ENCODE assay signal across 3 worm cellular contexts in the genomic region with DNA sequence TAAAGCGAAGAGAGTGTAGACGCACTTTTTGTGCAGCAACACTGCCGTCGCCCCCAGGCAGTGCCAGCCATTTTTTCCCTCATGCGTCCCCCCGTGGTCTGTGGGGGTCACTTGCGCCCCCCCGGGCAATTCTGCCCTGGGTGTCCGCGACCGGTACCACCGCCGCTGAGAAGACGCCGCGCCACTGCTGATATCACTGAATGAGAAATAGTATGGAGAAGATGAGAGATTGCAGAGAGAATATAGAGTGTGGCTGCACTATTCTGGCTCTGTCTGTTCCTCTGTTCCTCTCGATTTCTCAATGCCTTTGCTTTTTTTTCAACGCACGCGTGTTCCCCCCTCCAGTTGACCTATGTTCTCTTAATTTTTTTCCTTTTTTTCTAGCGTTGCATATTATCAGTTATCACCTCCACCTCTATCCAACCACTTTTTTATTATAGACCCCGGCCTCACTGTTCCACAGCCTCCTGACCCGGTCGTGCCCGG.
TF ChIP-seq lines count a peak whose summit lies in the region.

A gene (plus strand): TSS at position 436 of the 486 bp plus-strand sequence.

TF ChIP-seq in whole organism, L3 larva, 47 proteins besides CTCF, POLR2A, EP300 and RAD21 (continued from another document):
- TF ChIP-seq lin-39 (tag; optimal IDR thresholded peaks at IDR 0.05; lab: Kevin White, UChicago), result peak; percentile 77
- peak; percentile 87 for TF ChIP-seq hmg-11 (tag; optimal IDR thresholded peaks at IDR 0.05; lab: Kevin White, UChicago)
- TF ChIP-seq fos-1 (tag; optimal IDR thresholded peaks at IDR 0.05; lab: Kevin White, UChicago), result no peak
- TF ChIP-seq nhr-237 (tag; optimal IDR thresholded peaks at IDR 0.05; lab: Kevin White, UChicago), result no peak
- no peak for TF ChIP-seq nhr-12 (tag; optimal IDR thresholded peaks at IDR 0.05; lab: Kevin White, UChicago)
- no peak for TF ChIP-seq nhr-11 (tag; optimal IDR thresholded peaks at IDR 0.05; lab: Kevin White, UChicago)
- peak in 1 of 3 experiments; percentile 34 for TF ChIP-seq elt-3 (tag; optimal IDR thresholded peaks at IDR 0.05; lab: Kevin White, UChicago)
- peak; percentile 9 for TF ChIP-seq mdl-1 (tag; optimal IDR thresholded peaks at IDR 0.05; lab: Kevin White, UChicago)

TF ChIP-seq in whole organism, L4 larva, 104 proteins besides CTCF, POLR2A, EP300 and RAD21 (continued from another document):
- TF ChIP-seq vab-7 (GFP tag; IDR thresholded peaks at IDR 0.05; lab: Robert Waterston, UW) (0 out of 2 replicates have a peak, but pooled peaks have one; percentile 20), daf-16 (GFP tag; optimal IDR thresholded peaks at IDR 0.05; lab: Kevin White, UChicago) (peak in 1 of 2 experiments; percentile 26), daf-16 (tag; optimal IDR thresholded peaks at IDR 0.05; lab: Kevin White, UChicago) (peak; percentile 40), T20F7.1 (GFP tag; optimal IDR thresholded peaks at IDR 0.05; lab: Kevin White, UChicago) (no peak), fkh-10 (GFP tag; optimal IDR thresholded peaks at IDR 0.05; lab: Kevin White, UChicago) (no peak), mdt-29 (GFP tag; IDR thresholded peaks at IDR 0.05; lab: Robert Waterston, UW) (no peak), zag-1 (tag; optimal IDR thresholded peaks at IDR 0.05; lab: Kevin White, UChicago) (no peak), zfp-3 (GFP tag; conservative IDR thresholded peaks at IDR 0.05; lab: Robert Waterston, UW) (no peak), attf-4 (tag; optimal IDR thresholded peaks at IDR 0.05; lab: Kevin White, UChicago) (no peak), mes-2 (tag; optimal IDR thresholded peaks at IDR 0.05; lab: Kevin White, UChicago; ENCODE audit: poor library complexity, severe bottlenecking) (peak; percentile 55), lin-38 (GFP tag; IDR thresholded peaks at IDR 0.05; lab: Robert Waterston, UW) (0 out of 2 replicates have a peak, but pooled peaks have one; percentile 19), mdl-1 (tag; optimal IDR thresholded peaks at IDR 0.05; lab: Kevin White, UChicago) (peak; percentile 14 to 80), nhr-25 (tag; optimal IDR thresholded peaks at IDR 0.05; lab: Kevin White, UChicago; ENCODE audit: borderline replicate concordance, insufficient read depth) (peak; percentile 85), mep-1 (tag; optimal IDR thresholded peaks at IDR 0.05; lab: Kevin White, UChicago) (peak; percentile 64), pqm-1 (tag; optimal IDR thresholded peaks at IDR 0.05; lab: Kevin White, UChicago) (peak; percentile 15), hlh-30 (tag; optimal IDR thresholded peaks at IDR 0.05; lab: Kevin White, UChicago; ENCODE audit: insufficient read depth) (peak; percentile 85), set-16 (GFP tag; IDR thresholded peaks at IDR 0.05; lab: Robert Waterston, UW) (peak; percentile 98), dve-1 (tag; optimal IDR thresholded peaks at IDR 0.05; lab: Kevin White, UChicago; ENCODE audit: insufficient read depth) (peak; percentile 67), lim-7 (GFP tag; IDR thresholded peaks at IDR 0.05; lab: Robert Waterston, UW) (0 out of 2 replicates have a peak, but pooled peaks have one; percentile 7), saeg-2 (GFP tag; IDR thresholded peaks at IDR 0.05; lab: Robert Waterston, UW) (no peak), tra-1 (GFP tag; IDR thresholded peaks at IDR 0.05; lab: Robert Waterston, UW) (no peak), nhr-48 (tag; optimal IDR thresholded peaks at IDR 0.05; lab: Kevin White, UChicago) (peak; percentile 20), hlh-11 (tag; optimal IDR thresholded peaks at IDR 0.05; lab: Kevin White, UChicago) (peak; percentile 90), hmg-1.1 (GFP tag; IDR thresholded peaks at IDR 0.05; lab: Robert Waterston, UW) (peak; percentile 78), ctbp-1 (GFP tag; IDR thresholded peaks at IDR 0.05; lab: Robert Waterston, UW) (0 out of 2 replicates have a peak, but pooled peaks have one; percentile 41), ceh-20 (GFP tag; IDR thresholded peaks at IDR 0.05; lab: Robert Waterston, UW) (peak; percentile 46; the same call in 1 of the 2 replicates), F44E2.7 (GFP tag; IDR thresholded peaks at IDR 0.05; lab: Robert Waterston, UW) (0 out of 2 replicates have a peak, but pooled peaks have one; percentile 19), lsy-2 (tag; optimal IDR thresholded peaks at IDR 0.05; lab: Kevin White, UChicago) (peak in 1 of 2 experiments; percentile 53), zfp-2 (tag; optimal IDR thresholded peaks at IDR 0.05; lab: Kevin White, UChicago) (no peak), nhr-102 (tag; optimal IDR thresholded peaks at IDR 0.05; lab: Kevin White, UChicago) (peak; percentile 17), ceh-44 (GFP tag; IDR thresholded peaks at IDR 0.05; lab: Robert Waterston, UW) (no peak), ceh-32 (tag; optimal IDR thresholded peaks at IDR 0.05; lab: Kevin White, UChicago; ENCODE audit: poor library complexity) (peak; percentile 40), php-3 (GFP tag; IDR thresholded peaks at IDR 0.05; lab: Robert Waterston, UW) (peak; percentile 71; the same call in 1 of the 2 replicates), lin-1 (GFP tag; IDR thresholded peaks at IDR 0.05; lab: Robert Waterston, UW) (peak; percentile 23; the same call in 1 of the 2 replicates), R02D3.7 (tag; optimal IDR thresholded peaks at IDR 0.05; lab: Kevin White, UChicago) (no peak), nhr-11 (tag; optimal IDR thresholded peaks at IDR 0.05; lab: Kevin White, UChicago) (peak; percentile 37), T26A8.4 (GFP tag; IDR thresholded peaks at IDR 0.05; lab: Robert Waterston, UW) (0 out of 2 replicates have a peak, but pooled peaks have one; percentile 47), mxl-3 (GFP tag; optimal IDR thresholded peaks at IDR 0.05; lab: Kevin White, UChicago) (peak; percentile 83), nhr-6 (tag; optimal IDR thresholded peaks at IDR 0.05; lab: Kevin White, UChicago) (peak; percentile 46), aha-1 (tag; lab: Kevin White, UChicago) (peak; percentile 73)
TF ChIP-seq in whole organism, L4 larva: peak in this region for 37.

TF ChIP-seq in whole organism, young adult, 124 proteins besides CTCF, POLR2A, EP300 and RAD21 (continued from another document):
- TF ChIP-seq ceh-58 (GFP tag; IDR thresholded peaks at IDR 0.05; lab: Robert Waterston, UW), result no peak
- TF ChIP-seq Y67H2A.10 (GFP tag; conservative IDR thresholded peaks at IDR 0.05; lab: Robert Waterston, UW), result no peak
- peak; percentile 84 for TF ChIP-seq dox-1 (GFP tag; IDR thresholded peaks at IDR 0.05; lab: Robert Waterston, UW)
- peak; percentile 64 for TF ChIP-seq ztf-26 (tag; optimal IDR thresholded peaks at IDR 0.05; lab: Kevin White, UChicago)
